Worm (Caenorhabditis elegans) whole organism, L4 larva: ENCODE measurements around the gene soc-2.

ENCODE experiments used
- F26F4.8 ChIP-seq: fragments of 200-800 bp; sonication (Bioruptor generic); conservative IDR thresholded peaks from 2 replicates; pipeline ENCODE4 v1.3.6; 2022; ENCODE audit warnings: missing genetic modification characterization, missing compliant biosample characterization
- F37D6.2 ChIP-seq: sonication (generic microtip); optimal IDR thresholded peaks from 2 replicates; lab custom pipeline; 2016; ENCODE audit warnings: mild to moderate bottlenecking, missing genetic modification characterization, missing compliant biosample characterization
- T26A8.4 ChIP-seq: fragments of 200-800 bp; sonication (Bioruptor generic); IDR thresholded peaks from 2 replicates; pipeline ENCODE4 v1.3.6; 2022; ENCODE audit warnings: missing genetic modification characterization, missing compliant biosample characterization
- Y75B8A.6 ChIP-seq: fragments of 200-800 bp; sonication (Bioruptor generic); IDR thresholded peaks from 2 replicates; pipeline ENCODE4 v1.3.6; 2022; ENCODE audit warnings: missing genetic modification reagents, missing genetic modification characterization, missing compliant biosample characterization
- aha-1 ChIP-seq: fragments of 150-350 bp; peaks from one replicate; lab custom pipeline; 2014; ENCODE audit warnings: missing biosample characterization, missing genetic modification characterization
- attf-4 ChIP-seq: sonication (generic microtip); optimal IDR thresholded peaks from 3 replicates; lab custom pipeline; 2017; ENCODE audit warnings: missing biosample characterization, missing genetic modification characterization
- ceh-28 ChIP-seq: fragments of 150-350 bp; optimal IDR thresholded peaks from 2 replicates; lab custom pipeline; 2014; ENCODE audit warnings: missing biosample characterization, missing genetic modification reagents, missing genetic modification characterization
- daf-16 ChIP-seq, 3 experiments: sonication (generic microtip); optimal IDR thresholded peaks; 2 replicates each; lab custom pipeline; 2016 to 2017; ENCODE audit warnings: missing genetic modification characterization in 3 of 3, missing genetic modification reagents in 3 of 3, mild to moderate bottlenecking in 2 of 3, missing compliant biosample characterization in 2 of 3, missing biosample characterization in 1 of 3, moderate library complexity in 1 of 3
- dmd-6 ChIP-seq: fragments of 200-800 bp; sonication (Bioruptor generic); IDR thresholded peaks from 2 replicates; pipeline ENCODE4 v1.3.6; 2022; ENCODE audit warnings: missing genetic modification reagents, missing genetic modification characterization, missing compliant biosample characterization
- dmd-8 ChIP-seq: fragments of 200-800 bp; sonication (Bioruptor generic); IDR thresholded peaks from 2 replicates; pipeline ENCODE4 v1.3.6; 2022; ENCODE audit warnings: missing genetic modification characterization, missing compliant biosample characterization
- dmd-9 ChIP-seq: fragments of 200-800 bp; sonication (Bioruptor generic); IDR thresholded peaks from 2 replicates; pipeline ENCODE4 v1.3.6; 2022; ENCODE audit warnings: missing genetic modification reagents, missing genetic modification characterization, missing compliant biosample characterization
- fos-1 ChIP-seq: fragments of 150-350 bp; optimal IDR thresholded peaks from 2 replicates; lab custom pipeline; 2014; ENCODE audit warnings: missing biosample characterization, missing genetic modification characterization
- hif-1 ChIP-seq, 2 experiments: sonication (generic microtip); optimal IDR thresholded peaks; 2 replicates each; lab custom pipeline; 2016 to 2017; ENCODE audit warnings: missing compliant biosample characterization in 2 of 2, missing genetic modification characterization in 2 of 2, missing genetic modification reagents in 2 of 2, missing genotype in 2 of 2, mild to moderate bottlenecking in 1 of 2
- hlh-30 ChIP-seq: sonication (generic microtip); optimal IDR thresholded peaks from 2 replicates; lab custom pipeline; 2017; ENCODE audit warnings: antibody characterized with exemption, mild to moderate bottlenecking, missing genetic modification characterization, missing compliant biosample characterization; ENCODE audit not compliant: insufficient read depth
- hmg-1.1 ChIP-seq: fragments of 200-800 bp; sonication (Bioruptor generic); IDR thresholded peaks from 2 replicates; pipeline ENCODE4 v1.3.6; 2022; ENCODE audit warnings: missing genetic modification reagents, missing genetic modification characterization, missing compliant biosample characterization
- lin-13 ChIP-seq: fragments of 150-350 bp; optimal IDR thresholded peaks from 2 replicates; lab custom pipeline; 2014; ENCODE audit warnings: missing biosample characterization, missing genetic modification reagents, missing genetic modification characterization
- lin-15B ChIP-seq: fragments of 150-350 bp; sonication (generic microtip); optimal IDR thresholded peaks from 3 replicates; lab custom pipeline; 2014; ENCODE audit warnings: missing biosample characterization, missing genetic modification characterization
- lin-38 ChIP-seq: fragments of 200-800 bp; sonication (Bioruptor generic); IDR thresholded peaks from 2 replicates; pipeline ENCODE4 v1.3.6; 2022; ENCODE audit warnings: missing genetic modification reagents, missing genetic modification characterization, missing compliant biosample characterization
- lsy-2 ChIP-seq, 2 experiments: fragments of 150-350 bp in 1 of 2; sonication (generic microtip) in 1 of 2; optimal IDR thresholded peaks; 2 replicates each; lab custom pipeline; 2014 to 2017; ENCODE audit warnings: missing biosample characterization in 2 of 2, missing genetic modification characterization in 2 of 2
- mdl-1 ChIP-seq, 2 experiments: fragments of 150-350 bp in 1 of 2; sonication (generic microtip) in 1 of 2; optimal IDR thresholded peaks; 2 replicates each; lab custom pipeline; 2014 to 2017; ENCODE audit warnings: missing biosample characterization in 2 of 2, missing genetic modification characterization in 2 of 2
- mep-1 ChIP-seq: fragments of 150-350 bp; sonication (generic microtip); optimal IDR thresholded peaks from 3 replicates; lab custom pipeline; 2014; ENCODE audit warnings: missing biosample characterization, missing genetic modification characterization
- nhr-10 ChIP-seq: fragments of 150-350 bp; optimal IDR thresholded peaks from 2 replicates; lab custom pipeline; 2014; ENCODE audit warnings: missing biosample characterization, missing genetic modification characterization
- nhr-11 ChIP-seq: fragments of 150-350 bp; optimal IDR thresholded peaks from 2 replicates; lab custom pipeline; 2014; ENCODE audit warnings: missing biosample characterization, missing genetic modification characterization
- nhr-41 ChIP-seq: fragments of 200-800 bp; sonication (Bioruptor generic); IDR thresholded peaks from 2 replicates; pipeline ENCODE4 v1.3.6; 2022; ENCODE audit warnings: missing genetic modification reagents, missing genetic modification characterization, missing compliant biosample characterization
- nhr-42 ChIP-seq: fragments of 200-800 bp; sonication (Bioruptor generic); IDR thresholded peaks from 2 replicates; pipeline ENCODE4 v1.3.6; 2022; ENCODE audit warnings: missing genetic modification characterization, missing compliant biosample characterization
- nhr-48 ChIP-seq: sonication (generic microtip); optimal IDR thresholded peaks from 2 replicates; lab custom pipeline; 2016; ENCODE audit warnings: mild to moderate bottlenecking, missing genetic modification characterization, missing compliant biosample characterization
- nhr-6 ChIP-seq: fragments of 150-350 bp; optimal IDR thresholded peaks from 2 replicates; lab custom pipeline; 2014; ENCODE audit warnings: missing biosample characterization, missing genetic modification characterization
- pqm-1 ChIP-seq: sonication (generic microtip); optimal IDR thresholded peaks from 2 replicates; lab custom pipeline; 2017; ENCODE audit warnings: missing biosample characterization, missing genetic modification characterization
- rbr-2 ChIP-seq: sonication (generic microtip); optimal IDR thresholded peaks from 2 replicates; lab custom pipeline; 2016; ENCODE audit warnings: missing genotype, missing genetic modification characterization, missing compliant biosample characterization
- sdz-12 ChIP-seq: fragments of 200-800 bp; sonication (Bioruptor generic); optimal IDR thresholded peaks from 2 replicates; lab custom pipeline; 2018; ENCODE audit warnings: mild to moderate bottlenecking, missing genetic modification characterization, missing compliant biosample characterization
- set-16 ChIP-seq: fragments of 200-800 bp; sonication (Bioruptor generic); IDR thresholded peaks from 2 replicates; pipeline ENCODE4 v1.3.6; 2022; ENCODE audit warnings: missing genetic modification reagents, missing genetic modification characterization, missing compliant biosample characterization
- skn-1 ChIP-seq: fragments of 150-350 bp; optimal IDR thresholded peaks from 2 replicates; lab custom pipeline; 2014; ENCODE audit warnings: missing biosample characterization, missing genetic modification characterization
- unc-62 ChIP-seq, 3 experiments: fragments of 150-350 bp in 1 of 3; sonication (generic microtip); optimal IDR thresholded peaks in 2 of 3; peaks in 1 of 3; 1 replicate in 1 of 3; 2 replicates in 2 of 3; lab custom pipeline; 2014 to 2017; ENCODE audit warnings: missing biosample characterization in 3 of 3, missing genetic modification characterization in 3 of 3, missing genetic modification reagents in 3 of 3, missing genotype in 1 of 3
- ztf-11 ChIP-seq: fragments of 150-350 bp; optimal IDR thresholded peaks from 2 replicates; lab custom pipeline; 2014; ENCODE audit warnings: missing biosample characterization, missing genetic modification characterization
- ztf-7 ChIP-seq: fragments of 150-350 bp; optimal IDR thresholded peaks from 2 replicates; lab custom pipeline; 2014; ENCODE audit warnings: missing biosample characterization, missing genetic modification characterization

Gene soc-2

DNA sequence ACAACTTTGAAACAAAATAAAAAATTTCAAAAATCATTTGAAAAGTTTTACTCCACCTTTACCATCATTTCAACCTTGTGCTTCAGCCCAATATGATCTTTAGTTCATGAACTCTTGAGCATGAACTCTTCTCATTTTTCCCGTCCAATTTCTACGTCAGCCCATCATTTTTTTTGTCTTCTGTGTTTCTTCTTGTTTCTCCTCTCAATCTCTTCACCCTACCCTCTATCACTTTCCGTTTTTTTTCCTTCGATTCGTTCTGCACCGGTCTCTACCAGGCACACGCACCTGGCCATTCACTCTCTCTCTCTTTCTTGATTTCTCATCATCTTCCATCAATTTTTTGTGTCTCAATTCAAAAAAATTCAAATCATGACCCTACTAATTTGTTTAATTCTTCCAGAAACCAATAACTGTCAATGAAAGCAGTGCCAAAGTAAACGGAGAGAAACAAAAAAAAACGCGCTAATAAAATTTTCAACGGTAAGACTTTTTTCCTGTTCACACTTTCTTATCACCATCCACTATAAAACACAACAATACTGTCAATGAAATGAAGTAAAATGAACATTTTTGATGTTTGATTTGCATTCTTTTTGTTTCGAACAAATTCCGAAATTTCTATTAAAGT is 69.3 kb downstream of the soc-2 start, which contains the start of gene pygo-1 (continued):
- no peak for TF ChIP-seq nhr-10
- TF ChIP-seq lin-13 (GFP tag; lab: Kevin White, UChicago), result no peak
- TF ChIP-seq lin-38, result no peak
- TF ChIP-seq T26A8.4, result no peak
- peak in 1 of 2 experiments; percentile 30 for TF ChIP-seq mdl-1 (tag; optimal IDR thresholded peaks at IDR 0.05; lab: Kevin White, UChicago)
- 0 out of 2 replicates have a peak, but pooled peaks have one; percentile 38 for TF ChIP-seq dmd-8
- TF ChIP-seq fos-1 (tag; lab: Kevin White, UChicago), result no peak
- peak; percentile 39 for TF ChIP-seq dmd-6 (GFP tag; lab: Robert Waterston, UW)
- no peak for TF ChIP-seq nhr-11 (tag; lab: Kevin White, UChicago)
- no peak for TF ChIP-seq ztf-7 (tag; lab: Kevin White, UChicago)
- TF ChIP-seq dmd-9 (GFP tag; lab: Robert Waterston, UW), result no peak
- TF ChIP-seq F37D6.2 (tag; lab: Kevin White, UChicago), result no peak
- TF ChIP-seq skn-1 (tag; lab: Kevin White, UChicago), result no peak
- TF ChIP-seq sdz-12 (GFP tag; lab: Kevin White, UChicago), result no peak
- TF ChIP-seq nhr-48 (tag; lab: Kevin White, UChicago), result peak; percentile 51
- no peak for TF ChIP-seq F26F4.8

DNA sequence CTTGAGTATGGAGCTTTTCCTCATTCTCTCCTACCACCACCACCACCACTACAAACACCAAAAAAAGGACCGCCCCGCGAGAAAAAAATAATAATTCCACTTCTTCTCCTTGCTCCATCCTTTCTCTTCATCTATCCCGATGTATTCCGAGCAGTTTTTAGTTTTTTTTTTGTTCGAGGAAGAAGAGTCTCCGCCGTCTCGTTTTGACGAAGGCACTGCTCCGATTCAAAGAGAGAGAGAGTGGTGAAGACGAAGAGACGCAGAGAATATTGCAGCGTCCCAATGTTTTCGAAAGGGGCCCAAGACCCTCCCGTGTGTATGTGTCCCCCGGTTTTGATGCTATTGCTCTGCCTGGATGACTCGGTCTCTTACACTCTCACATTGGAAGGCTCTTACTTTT is 71.2 kb downstream of the soc-2 start:
- TF ChIP-seq hif-1 (tag; optimal IDR thresholded peaks at IDR 0.05; lab: Kevin White, UChicago), result peak in 1 of 2 experiments; percentile 9
- no peak for TF ChIP-seq nhr-42 (GFP tag; lab: Robert Waterston, UW)
- TF ChIP-seq hlh-30 (tag; lab: Kevin White, UChicago), result peak; percentile 3
- peak; percentile 48; the same call in 1 of the 2 replicates for TF ChIP-seq hmg-1.1 (GFP tag; lab: Robert Waterston, UW)
- peak; percentile 63 for TF ChIP-seq rbr-2
- TF ChIP-seq mep-1 (tag; lab: Kevin White, UChicago), result peak; percentile 41
- peak; percentile 45 for TF ChIP-seq aha-1 (tag; lab: Kevin White, UChicago)
- no peak for TF ChIP-seq ceh-28
- TF ChIP-seq lsy-2 (tag; optimal IDR thresholded peaks at IDR 0.05; lab: Kevin White, UChicago), result peak in 1 of 2 experiments; percentile 0

- TF ChIP-seq unc-62 (GFP tag; optimal IDR thresholded peaks at IDR 0.05 in 1 of 2; lab: Kevin White, UChicago), result peak in 1 of 2 experiments; percentile 60
- TF ChIP-seq unc-62 (tag; optimal IDR thresholded peaks at IDR 0.05; lab: Kevin White, UChicago), result no peak
- TF ChIP-seq lsy-2 (tag; optimal IDR thresholded peaks at IDR 0.05; lab: Kevin White, UChicago), result peak in 1 of 2 experiments; percentile 12
- no peak for TF ChIP-seq nhr-41 (GFP tag; lab: Robert Waterston, UW)
- TF ChIP-seq fos-1 (tag; lab: Kevin White, UChicago), result no peak
- peak in 1 of 2 experiments; percentile 32 for TF ChIP-seq daf-16 (GFP tag; optimal IDR thresholded peaks at IDR 0.05; lab: Kevin White, UChicago)
- TF ChIP-seq daf-16 (tag; optimal IDR thresholded peaks at IDR 0.05; lab: Kevin White, UChicago), result no peak
- TF ChIP-seq dmd-8, result no peak
- TF ChIP-seq aha-1 (tag; lab: Kevin White, UChicago), result peak; percentile 88
Observed at ce11 chrIV:5078846-5079245, 73.4 kb downstream of the soc-2 start.

DNA sequence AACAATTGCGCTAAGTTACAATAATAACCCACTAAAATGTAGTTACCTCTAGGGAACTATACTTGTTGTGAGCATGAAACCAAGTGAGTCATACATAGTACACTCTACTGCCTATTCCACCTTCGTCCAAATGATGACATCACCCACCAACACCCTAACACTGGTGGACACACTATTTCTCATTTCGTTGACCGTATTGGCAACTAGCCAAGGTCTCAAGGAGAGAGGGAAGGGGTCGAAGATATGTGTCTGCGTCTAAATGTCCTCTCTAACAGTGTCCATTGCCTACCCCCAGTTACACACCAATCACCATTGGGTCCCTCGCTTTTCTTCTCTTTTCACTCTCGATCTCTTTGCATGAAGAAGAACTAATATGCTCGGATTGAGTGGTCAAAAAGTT is 74.4 kb downstream of the soc-2 start:
- no peak for TF ChIP-seq ztf-11 (tag; lab: Kevin White, UChicago)
- peak; percentile 85 for TF ChIP-seq aha-1 (tag; lab: Kevin White, UChicago)
- TF ChIP-seq pqm-1 (tag; lab: Kevin White, UChicago), result no peak
- peak; percentile 56 for TF ChIP-seq nhr-6
- 0 out of 2 replicates have a peak, but pooled peaks have one; percentile 29 for TF ChIP-seq hmg-1.1 (GFP tag; lab: Robert Waterston, UW)
- TF ChIP-seq nhr-11 (tag; lab: Kevin White, UChicago), result no peak
- TF ChIP-seq unc-62 (GFP tag; optimal IDR thresholded peaks at IDR 0.05 in 1 of 2; lab: Kevin White, UChicago), result peak in 1 of 2 experiments; percentile 63
- no peak for TF ChIP-seq unc-62 (tag; optimal IDR thresholded peaks at IDR 0.05; lab: Kevin White, UChicago)
- no peak for TF ChIP-seq Y75B8A.6
- no peak for TF ChIP-seq attf-4 (tag; lab: Kevin White, UChicago)
- no peak for TF ChIP-seq set-16
- TF ChIP-seq lin-15B, result no peak
